Fruit fly (Drosophila melanogaster): ENCODE data around the gene Eip93F.

The Eip93F gene

DNA sequence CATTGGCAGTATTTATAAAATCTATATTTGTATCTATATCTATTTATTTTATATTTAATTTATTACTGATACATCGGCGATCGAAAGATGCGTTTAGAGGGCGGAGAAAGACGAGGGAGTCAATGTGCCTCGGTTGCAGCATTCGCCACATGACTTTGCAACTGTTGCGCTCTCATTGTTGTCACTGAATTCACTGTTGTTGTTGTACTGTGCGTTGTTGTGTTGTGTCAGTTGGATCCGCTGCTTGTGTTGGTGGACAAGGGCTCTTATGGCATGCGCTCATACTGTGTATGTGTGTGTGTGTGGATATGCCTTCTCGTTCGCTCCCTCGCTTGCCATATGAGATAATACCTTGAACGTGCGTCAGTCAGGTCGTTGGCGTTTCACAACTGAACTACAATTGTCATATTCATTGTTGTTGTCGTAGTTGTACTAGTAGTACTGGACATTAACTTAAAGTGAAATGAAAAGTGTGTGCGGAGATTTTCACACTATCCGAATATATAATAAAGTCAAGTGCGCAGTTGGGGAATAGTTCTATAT is 21.7 kb downstream of the Eip93F start:
- TF ChIP-seq CG8301 (tag; optimal IDR thresholded peaks at IDR 0.05) (no peak), CG13204 (GFP tag; optimal IDR thresholded peaks at IDR 0.05) (peak; percentile 75), EcR (GFP tag; optimal IDR thresholded peaks at IDR 0.05) (peak; percentile 94), CG17806 (tag; optimal IDR thresholded peaks at IDR 0.05) (no peak), Ets98B (GFP tag; IDR thresholded peaks at IDR 0.05) (no peak), CG4496 (GFP tag; IDR thresholded peaks at IDR 0.05) (peak; percentile 43; the same call in 2 of the 3 replicates)

DNA sequence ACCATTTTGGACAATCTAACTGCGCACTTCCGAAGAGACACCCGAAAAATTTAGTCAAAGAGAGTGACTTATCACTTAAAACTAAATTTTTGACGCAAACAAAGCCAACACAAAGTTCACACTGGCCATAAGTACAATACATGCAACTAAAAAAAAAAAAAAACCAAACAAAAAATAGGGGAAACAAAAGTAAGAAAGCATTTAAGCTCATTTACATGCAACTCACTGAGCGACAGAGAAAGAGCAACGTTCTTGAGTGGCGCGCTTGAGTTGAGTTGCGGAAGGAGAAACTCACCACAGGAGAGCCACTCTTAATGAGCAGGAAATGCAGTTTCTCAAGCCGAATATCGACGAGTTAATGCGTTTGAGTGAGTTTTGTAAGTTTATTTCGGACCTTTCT is 22.2 kb downstream of the Eip93F start:
- TF ChIP-seq D1 (tag; optimal IDR thresholded peaks at IDR 0.05), result no peak
- peak; percentile 22 for TF ChIP-seq CG17806 (tag; optimal IDR thresholded peaks at IDR 0.05)
- peak; percentile 60 for TF ChIP-seq CG12605 (GFP tag; IDR thresholded peaks at IDR 0.05)

DNA sequence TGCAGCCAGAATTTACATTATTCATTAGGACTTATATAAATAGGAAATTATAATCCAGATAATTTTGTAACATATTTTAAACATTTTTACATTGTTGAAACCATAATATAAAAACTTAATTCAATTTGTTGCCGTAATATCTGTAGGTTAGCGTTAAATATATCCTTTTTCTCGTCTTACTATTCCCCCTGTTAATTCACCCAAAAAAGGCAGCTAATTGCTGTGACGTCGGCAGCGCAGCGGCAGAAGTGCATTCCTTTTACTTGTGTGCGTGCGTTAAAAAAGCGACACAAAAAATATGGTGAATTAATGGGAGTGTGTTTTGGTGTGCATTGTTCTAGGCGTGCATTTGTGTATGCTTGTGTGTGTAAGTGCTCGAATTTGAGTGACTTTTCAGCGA is 22.6 kb downstream of the Eip93F start:
- TF ChIP-seq Pif1A (GFP tag; optimal IDR thresholded peaks at IDR 0.05) (no peak), Ets98B (GFP tag; IDR thresholded peaks at IDR 0.05) (no peak), CG13204 (GFP tag; optimal IDR thresholded peaks at IDR 0.05) (no peak), CG12605 (GFP tag; IDR thresholded peaks at IDR 0.05) (no peak)

DNA sequence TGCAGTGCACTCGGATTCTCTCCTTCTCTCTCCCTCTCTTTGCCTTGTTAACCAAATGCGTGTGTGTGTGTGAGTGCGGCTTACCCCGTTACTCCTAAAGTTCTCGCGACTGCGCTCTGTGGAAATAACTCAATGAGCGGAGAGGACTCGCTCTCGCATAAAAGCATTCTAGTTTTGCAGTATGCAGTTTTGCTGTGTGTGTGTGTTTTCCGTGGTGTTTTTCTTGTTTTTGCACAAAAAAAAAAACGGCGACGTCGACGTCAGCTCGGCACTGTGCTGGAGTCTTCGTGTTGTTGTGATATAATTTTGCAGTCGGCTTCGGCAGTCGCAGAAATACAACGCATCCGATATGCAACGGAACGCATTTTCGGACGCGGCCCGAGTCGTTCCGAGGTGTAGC is 23.2 kb downstream of the Eip93F start:
- TF ChIP-seq CG8159 (tag; optimal IDR thresholded peaks at IDR 0.05), result peak; percentile 87
- peak; percentile 83 for TF ChIP-seq rn (GFP tag; IDR thresholded peaks at IDR 0.05)
- peak; percentile 66 for TF ChIP-seq Snoo (tag; optimal IDR thresholded peaks at IDR 0.05)
- TF ChIP-seq CG10348 (GFP tag; IDR thresholded peaks at IDR 0.05), result no peak
- TF ChIP-seq gl (tag; optimal IDR thresholded peaks at IDR 0.05), result peak; percentile 99
- peak; percentile 83 for TF ChIP-seq CG17806 (tag; optimal IDR thresholded peaks at IDR 0.05)
- TF ChIP-seq D1 (tag; optimal IDR thresholded peaks at IDR 0.05), result peak; percentile 64
- TF ChIP-seq fd96Ca (GFP tag; IDR thresholded peaks at IDR 0.05), result peak; percentile 90
- peak; percentile 88 for TF ChIP-seq CG8301 (tag; optimal IDR thresholded peaks at IDR 0.05)
- TF ChIP-seq Pif1A (GFP tag; optimal IDR thresholded peaks at IDR 0.05), result peak; percentile 93
- peak; percentile 94 for TF ChIP-seq CG34367 (tag; optimal IDR thresholded peaks at IDR 0.05)
- peak; percentile 99 for TF ChIP-seq CG13204 (GFP tag; optimal IDR thresholded peaks at IDR 0.05)
- TF ChIP-seq CG12605 (GFP tag; IDR thresholded peaks at IDR 0.05), result peak; percentile 98
- TF ChIP-seq CG32121 (GFP tag; IDR thresholded peaks at IDR 0.05), result peak; percentile 91
- TF ChIP-seq EcR (GFP tag; optimal IDR thresholded peaks at IDR 0.05), result peak; percentile 86
- peak; percentile 91 for TF ChIP-seq Pif1B (GFP tag; optimal IDR thresholded peaks at IDR 0.05)
- peak; percentile 91 for TF ChIP-seq CG15710 (tag; optimal IDR thresholded peaks at IDR 0.05)
- peak; percentile 94 for TF ChIP-seq Ets98B (GFP tag; IDR thresholded peaks at IDR 0.05)
- peak; percentile 92 for TF ChIP-seq CG14655 (GFP tag; optimal IDR thresholded peaks at IDR 0.05)
- peak; percentile 98 for TF ChIP-seq CG4496 (GFP tag; IDR thresholded peaks at IDR 0.05)
- TF ChIP-seq CG9948 (tag; optimal IDR thresholded peaks at IDR 0.05), result peak; percentile 80

DNA sequence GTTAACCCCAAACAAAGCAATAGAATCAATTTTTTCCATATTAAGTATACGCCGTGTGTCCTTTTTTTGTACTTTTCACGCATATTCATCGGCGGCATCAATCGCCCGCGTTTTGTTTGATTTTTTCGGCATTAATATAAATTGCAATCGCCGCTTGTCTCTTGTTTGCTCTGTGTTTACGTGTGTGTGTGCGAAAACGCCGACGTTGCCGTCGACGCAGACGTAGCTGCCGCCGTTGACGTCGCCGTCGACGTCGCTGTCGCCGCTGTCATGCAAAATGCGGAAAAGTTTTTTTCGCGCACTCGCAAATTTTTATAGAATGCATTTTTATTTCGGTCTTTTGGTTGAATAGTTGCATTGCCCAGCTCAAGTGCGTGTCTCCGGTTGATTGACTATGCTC is 24.1 kb downstream of the Eip93F start:
- TF ChIP-seq fd96Ca (GFP tag; IDR thresholded peaks at IDR 0.05) (peak; percentile 42; the same call in 1 of the 3 replicates), Pif1A (GFP tag; optimal IDR thresholded peaks at IDR 0.05) (no peak), Ets98B (GFP tag; IDR thresholded peaks at IDR 0.05) (no peak), CG13204 (GFP tag; optimal IDR thresholded peaks at IDR 0.05) (peak; percentile 52), CG4496 (GFP tag; IDR thresholded peaks at IDR 0.05) (peak; percentile 53; the same call in 1 of the 3 replicates), CG14655 (GFP tag; optimal IDR thresholded peaks at IDR 0.05) (no peak), EcR (GFP tag; optimal IDR thresholded peaks at IDR 0.05) (peak; percentile 40), CG15710 (tag; optimal IDR thresholded peaks at IDR 0.05) (no peak), D1 (tag; optimal IDR thresholded peaks at IDR 0.05) (no peak)

DNA sequence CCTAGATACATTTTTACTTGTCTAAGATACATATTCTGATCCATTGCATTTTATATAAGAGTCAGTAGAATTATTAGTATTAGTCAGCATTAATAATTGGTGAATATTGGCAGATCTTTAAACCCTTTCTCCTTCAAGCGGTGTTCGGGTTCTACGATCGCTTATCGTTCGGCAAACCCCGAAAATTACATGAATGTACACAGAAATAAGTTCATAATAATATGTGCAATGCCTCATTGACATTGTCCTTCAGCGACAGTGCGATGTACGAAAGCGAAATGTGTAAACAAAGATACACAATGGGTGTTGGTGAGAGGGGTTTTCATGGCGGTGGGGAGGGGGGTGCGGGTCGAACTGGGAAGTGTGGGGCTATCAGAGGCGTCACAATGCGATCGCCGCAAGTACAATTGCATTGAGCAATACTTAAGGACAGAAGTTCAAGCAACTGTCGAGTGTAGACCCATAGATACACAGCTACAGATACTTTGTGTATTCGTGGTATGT is 27.5 kb downstream of the Eip93F start:
- TF ChIP-seq CG13204 (GFP tag; optimal IDR thresholded peaks at IDR 0.05) (peak; percentile 28), CG9948 (tag; optimal IDR thresholded peaks at IDR 0.05) (no peak), EcR (GFP tag; optimal IDR thresholded peaks at IDR 0.05) (peak; percentile 96), CG10348 (GFP tag; IDR thresholded peaks at IDR 0.05) (no peak)

DNA sequence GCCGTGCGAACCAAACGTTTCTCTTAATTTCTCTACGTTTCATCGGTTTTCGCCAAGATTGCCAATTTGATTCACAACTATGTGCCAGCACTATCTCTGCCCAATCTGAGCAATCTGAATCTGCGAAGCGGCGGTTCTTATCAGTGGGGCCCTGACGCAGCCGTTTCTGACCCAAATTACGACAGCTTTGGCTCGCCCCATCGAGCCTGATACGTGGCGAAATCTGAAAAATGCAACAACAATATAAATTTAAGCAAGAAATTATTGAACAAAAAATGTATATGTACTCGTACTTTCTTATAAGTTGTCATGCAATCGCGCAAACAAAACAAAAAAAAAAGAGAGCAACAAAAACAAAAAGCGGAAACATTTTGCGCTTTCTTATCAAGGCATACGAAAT is 28.0 kb downstream of the Eip93F start:
- no peak for TF ChIP-seq D1 (tag; optimal IDR thresholded peaks at IDR 0.05)
- no peak for TF ChIP-seq CG9948 (tag; optimal IDR thresholded peaks at IDR 0.05)
- TF ChIP-seq EcR (GFP tag; optimal IDR thresholded peaks at IDR 0.05), result no peak
- TF ChIP-seq CG32121 (GFP tag; IDR thresholded peaks at IDR 0.05), result no peak
- no peak for TF ChIP-seq CG4496 (GFP tag; IDR thresholded peaks at IDR 0.05)
- TF ChIP-seq CG14655 (GFP tag; optimal IDR thresholded peaks at IDR 0.05), result no peak
- no peak for TF ChIP-seq CG8159 (tag; optimal IDR thresholded peaks at IDR 0.05)
- no peak for TF ChIP-seq CG13204 (GFP tag; optimal IDR thresholded peaks at IDR 0.05)
- no peak for TF ChIP-seq Ets98B (GFP tag; IDR thresholded peaks at IDR 0.05)
- TF ChIP-seq rn (GFP tag; IDR thresholded peaks at IDR 0.05), result no peak

All from whole organism, pupa.